Worm (Caenorhabditis elegans) whole organism, L3 larva: ENCODE data around the gene Y41C4A.6.

Experiments
- R02D3.7 ChIP-seq: fragments of 150-350 bp; optimal IDR thresholded peaks from 2 replicates; lab custom pipeline; 2014; ENCODE audit warnings: missing biosample characterization, missing genetic modification characterization
- ZK546.5 ChIP-seq: sonication (generic microtip); optimal IDR thresholded peaks from 2 replicates; lab custom pipeline; 2017; ENCODE audit warnings: missing biosample characterization, missing genetic modification characterization
- aly-2 ChIP-seq: fragments of 150-350 bp; optimal IDR thresholded peaks from 2 replicates; lab custom pipeline; 2014; ENCODE audit warnings: missing biosample characterization, missing genetic modification characterization
- ama-1 ChIP-seq: fragments of 150-350 bp; optimal IDR thresholded peaks from 2 replicates; lab custom pipeline; 2018
- ceh-16 ChIP-seq: sonication (generic microtip); optimal IDR thresholded peaks from 2 replicates; lab custom pipeline; 2017; ENCODE audit warnings: missing biosample characterization, missing genetic modification characterization
- ceh-28 ChIP-seq: fragments of 150-350 bp; optimal IDR thresholded peaks from 2 replicates; lab custom pipeline; 2014; ENCODE audit warnings: missing biosample characterization, missing genetic modification reagents, missing genetic modification characterization
- ceh-82 ChIP-seq: fragments of 150-350 bp; optimal IDR thresholded peaks from 2 replicates; lab custom pipeline; 2014; ENCODE audit warnings: missing biosample characterization, missing genetic modification characterization
- ceh-9 ChIP-seq: sonication (generic microtip); optimal IDR thresholded peaks from 2 replicates; lab custom pipeline; 2018; ENCODE audit warnings: missing biosample characterization, missing genetic modification characterization
- daf-12 ChIP-seq: fragments of 150-350 bp; optimal IDR thresholded peaks from 2 replicates; lab custom pipeline; 2014; ENCODE audit warnings: missing biosample characterization, missing genetic modification reagents, missing genetic modification characterization
- egl-27 ChIP-seq: sonication (generic microtip); optimal IDR thresholded peaks from 4 replicates; lab custom pipeline; 2017; ENCODE audit warnings: missing biosample characterization, missing genetic modification reagents, missing genetic modification characterization
- egl-5 ChIP-seq: fragments of 150-350 bp; optimal IDR thresholded peaks from 2 replicates; lab custom pipeline; 2017; ENCODE audit warnings: missing biosample characterization, missing genetic modification reagents, missing genetic modification characterization, inconsistent platforms
- elt-1 ChIP-seq: fragments of 150-350 bp; optimal IDR thresholded peaks from 2 replicates; lab custom pipeline; 2014; ENCODE audit warnings: missing biosample characterization, missing genetic modification characterization
- elt-2 ChIP-seq: sonication (generic microtip); optimal IDR thresholded peaks from 2 replicates; lab custom pipeline; 2016; ENCODE audit warnings: missing genetic modification reagents, mild to moderate bottlenecking, missing genetic modification characterization, missing compliant biosample characterization
- elt-3 ChIP-seq, 3 experiments: fragments of 150-350 bp in 1 of 3; sonication (generic microtip) in 2 of 3; optimal IDR thresholded peaks; 2 replicates in 2 of 3; 4 replicates in 1 of 3; lab custom pipeline; 2014 to 2017; ENCODE audit warnings: missing biosample characterization in 3 of 3, missing genetic modification characterization in 3 of 3
- fkh-2 ChIP-seq: fragments of 150-350 bp; optimal IDR thresholded peaks from 2 replicates; lab custom pipeline; 2014; ENCODE audit warnings: missing biosample characterization, missing genetic modification reagents, missing genetic modification characterization
- jun-1 ChIP-seq: fragments of 150-350 bp; optimal IDR thresholded peaks from 2 replicates; lab custom pipeline; 2014; ENCODE audit warnings: missing biosample characterization, missing genetic modification reagents, missing genetic modification characterization
- lin-15B ChIP-seq: fragments of 150-350 bp; optimal IDR thresholded peaks from 2 replicates; lab custom pipeline; 2014; ENCODE audit warnings: missing biosample characterization, missing genetic modification characterization
- lin-39 ChIP-seq: fragments of 150-350 bp; optimal IDR thresholded peaks from 2 replicates; lab custom pipeline; 2018; ENCODE audit warnings: missing biosample characterization, missing genetic modification reagents, missing genetic modification characterization
- lsy-12 ChIP-seq: sonication (generic microtip); optimal IDR thresholded peaks from 2 replicates; lab custom pipeline; 2016; ENCODE audit warnings: mild to moderate bottlenecking, missing genetic modification characterization, missing compliant biosample characterization
- mdl-1 ChIP-seq: fragments of 150-350 bp; optimal IDR thresholded peaks from 2 replicates; lab custom pipeline; 2014; ENCODE audit warnings: missing biosample characterization, missing genetic modification characterization
- mml-1 ChIP-seq: fragments of 150-350 bp; sonication (generic microtip); optimal IDR thresholded peaks from 3 replicates; lab custom pipeline; 2014; ENCODE audit warnings: missing biosample characterization, missing genetic modification characterization
- nfya-1 ChIP-seq: sonication (generic microtip); optimal IDR thresholded peaks from 2 replicates; lab custom pipeline; 2017; ENCODE audit warnings: missing genetic modification characterization, mild to moderate bottlenecking, missing compliant biosample characterization, antibody characterized with exemption, moderate library complexity; ENCODE audit not compliant: insufficient read depth
- nhr-11 ChIP-seq: fragments of 150-350 bp; optimal IDR thresholded peaks from 2 replicates; lab custom pipeline; 2014; ENCODE audit warnings: missing biosample characterization, missing genetic modification characterization
- nhr-12 ChIP-seq: fragments of 150-350 bp; optimal IDR thresholded peaks from 2 replicates; lab custom pipeline; 2014; ENCODE audit warnings: missing biosample characterization, missing genetic modification characterization
- nhr-23 ChIP-seq: fragments of 150-350 bp; optimal IDR thresholded peaks from 2 replicates; lab custom pipeline; 2014; ENCODE audit warnings: missing biosample characterization, missing genetic modification reagents, missing genetic modification characterization
- nhr-237 ChIP-seq: fragments of 150-350 bp; optimal IDR thresholded peaks from 2 replicates; lab custom pipeline; 2014; ENCODE audit warnings: missing biosample characterization, missing genetic modification characterization
- nhr-28 ChIP-seq: fragments of 150-350 bp; optimal IDR thresholded peaks from 2 replicates; lab custom pipeline; 2014; ENCODE audit warnings: missing biosample characterization, missing genetic modification characterization
- nhr-43 ChIP-seq: sonication (generic microtip); optimal IDR thresholded peaks from 2 replicates; lab custom pipeline; 2016; ENCODE audit warnings: mild to moderate bottlenecking, missing genetic modification characterization, missing compliant biosample characterization; ENCODE audit not compliant: poor library complexity, severe bottlenecking
- nhr-76 ChIP-seq: fragments of 150-350 bp; sonication (generic microtip); optimal IDR thresholded peaks from 5 replicates; lab custom pipeline; 2014; ENCODE audit warnings: missing biosample characterization, missing genetic modification characterization
- nhr-77 ChIP-seq: fragments of 150-350 bp; optimal IDR thresholded peaks from 2 replicates; lab custom pipeline; 2014; ENCODE audit warnings: missing biosample characterization, missing genetic modification characterization
- pha-4 ChIP-seq: fragments of 150-350 bp; optimal IDR thresholded peaks from 2 replicates; lab custom pipeline; 2014; ENCODE audit warnings: missing biosample characterization, missing genetic modification reagents, missing genetic modification characterization
- pqm-1 ChIP-seq: fragments of 150-350 bp; optimal IDR thresholded peaks from 2 replicates; lab custom pipeline; 2017; ENCODE audit warnings: missing biosample characterization, missing genetic modification characterization, inconsistent platforms
- sea-2 ChIP-seq: fragments of 150-350 bp; sonication (generic microtip); optimal IDR thresholded peaks from 4 replicates; lab custom pipeline; 2014; ENCODE audit warnings: missing biosample characterization, missing genetic modification reagents, missing genetic modification characterization
- skn-1 ChIP-seq: fragments of 150-350 bp; optimal IDR thresholded peaks from 2 replicates; lab custom pipeline; 2014; ENCODE audit warnings: missing biosample characterization, missing genetic modification characterization
- tbx-2 ChIP-seq: sonication (generic microtip); optimal IDR thresholded peaks from 2 replicates; lab custom pipeline; 2016; ENCODE audit warnings: mild to moderate bottlenecking, missing genetic modification characterization, missing compliant biosample characterization
- unc-39 ChIP-seq: sonication (generic microtip); optimal IDR thresholded peaks from 4 replicates; lab custom pipeline; 2017; ENCODE audit warnings: missing biosample characterization, missing genetic modification characterization
- unc-62 ChIP-seq: fragments of 150-350 bp; sonication (generic microtip); optimal IDR thresholded peaks from 4 replicates; lab custom pipeline; 2014; ENCODE audit warnings: missing biosample characterization, missing genetic modification reagents, missing genetic modification characterization
- zag-1 ChIP-seq: fragments of 150-350 bp; optimal IDR thresholded peaks from 2 replicates; lab custom pipeline; 2014; ENCODE audit warnings: missing biosample characterization, missing genetic modification characterization
- ztf-11 ChIP-seq: fragments of 150-350 bp; optimal IDR thresholded peaks from 2 replicates; lab custom pipeline; 2014; ENCODE audit warnings: missing biosample characterization, missing genetic modification characterization
- ztf-4 ChIP-seq: fragments of 150-350 bp; optimal IDR thresholded peaks from 2 replicates; lab custom pipeline; 2014; ENCODE audit warnings: missing biosample characterization, missing genetic modification characterization

Gene Y41C4A.6

ce11 chrIII:11683038-11683437 is 13.3 kb upstream of the Y41C4A.6 start:
- TF ChIP-seq nhr-28 (no peak), egl-27 (tag; lab: Kevin White, UChicago) (no peak), aly-2 (tag; lab: Kevin White, UChicago) (no peak), sea-2 (GFP tag; lab: Kevin White, UChicago) (no peak), lsy-12 (tag; lab: Kevin White, UChicago) (no peak), ceh-16 (no peak), zag-1 (tag; lab: Kevin White, UChicago) (no peak), ztf-11 (tag; lab: Kevin White, UChicago) (no peak), ceh-9 (tag; lab: Kevin White, UChicago) (no peak), nhr-77 (tag; lab: Kevin White, UChicago) (no peak), ceh-82 (tag; lab: Kevin White, UChicago) (no peak), mdl-1 (tag; lab: Kevin White, UChicago) (no peak), skn-1 (tag; lab: Kevin White, UChicago) (no peak), nhr-23 (tag; lab: Kevin White, UChicago) (no peak), nhr-76 (no peak), egl-5 (tag; lab: Kevin White, UChicago) (no peak), nfya-1 (no peak), R02D3.7 (tag; lab: Kevin White, UChicago) (no peak), nhr-237 (tag; lab: Kevin White, UChicago) (no peak)

ce11 chrIII:11683790-11684189 is 12.6 kb upstream of the Y41C4A.6 start:
- no peak for TF ChIP-seq unc-39 (tag; lab: Kevin White, UChicago)
- TF ChIP-seq tbx-2 (tag; lab: Kevin White, UChicago), result peak; percentile 56

ce11 chrIII:11684770-11685169 is 11.6 kb upstream of the Y41C4A.6 start:
- TF ChIP-seq pha-4 (tag; lab: Kevin White, UChicago) (peak; percentile 31), aly-2 (tag; lab: Kevin White, UChicago) (no peak), skn-1 (tag; lab: Kevin White, UChicago) (no peak), nhr-43 (tag; lab: Kevin White, UChicago) (no peak), ceh-28 (tag; lab: Kevin White, UChicago) (peak; percentile 4), egl-5 (tag; lab: Kevin White, UChicago) (no peak), jun-1 (tag; lab: Kevin White, UChicago) (peak; percentile 30), elt-1 (no peak), elt-3 (tag; optimal IDR thresholded peaks at IDR 0.05; lab: Kevin White, UChicago) (no peak), zag-1 (tag; lab: Kevin White, UChicago) (no peak), lin-15B (no peak), ztf-4 (tag; lab: Kevin White, UChicago) (no peak), daf-12 (tag; lab: Kevin White, UChicago) (no peak), nhr-11 (tag; lab: Kevin White, UChicago) (no peak), egl-27 (tag; lab: Kevin White, UChicago) (no peak), mdl-1 (tag; lab: Kevin White, UChicago) (no peak), nhr-12 (tag; lab: Kevin White, UChicago) (no peak), ama-1 (lab: Kevin White, UChicago) (no peak), nhr-76 (no peak), unc-62 (GFP tag; lab: Kevin White, UChicago) (no peak), ZK546.5 (tag; lab: Kevin White, UChicago) (no peak), unc-39 (tag; lab: Kevin White, UChicago) (no peak), tbx-2 (tag; lab: Kevin White, UChicago) (no peak), ceh-9 (tag; lab: Kevin White, UChicago) (no peak), nhr-23 (tag; lab: Kevin White, UChicago) (no peak), nhr-28 (no peak), nhr-237 (tag; lab: Kevin White, UChicago) (no peak), lsy-12 (tag; lab: Kevin White, UChicago) (no peak), elt-2 (peak; percentile 92), pqm-1 (peak; percentile 73), fkh-2 (tag; lab: Kevin White, UChicago) (no peak), sea-2 (GFP tag; lab: Kevin White, UChicago) (no peak), nhr-77 (tag; lab: Kevin White, UChicago) (no peak), R02D3.7 (tag; lab: Kevin White, UChicago) (no peak), mml-1 (tag; lab: Kevin White, UChicago) (no peak), ztf-11 (tag; lab: Kevin White, UChicago) (no peak), ceh-16 (no peak), lin-39 (no peak)
- TF ChIP-seq, all 47 proteins: peak for 5
